Worm (Caenorhabditis elegans): ENCODE results near the gene arrd-1.

- TF ChIP-seq nhr-12 (tag; optimal IDR thresholded peaks at IDR 0.05) (no peak), blmp-1 (tag; optimal IDR thresholded peaks at IDR 0.05) (no peak), lin-32 (GFP tag; optimal IDR thresholded peaks at IDR 0.05) (no peak), lsy-2 (tag; optimal IDR thresholded peaks at IDR 0.05) (no peak), nhr-76 (tag; optimal IDR thresholded peaks at IDR 0.05) (no peak), nhr-28 (tag; optimal IDR thresholded peaks at IDR 0.05) (no peak), elt-1 (tag; optimal IDR thresholded peaks at IDR 0.05; ENCODE audit: borderline replicate concordance, insufficient read depth) (no peak), ztf-11 (tag; optimal IDR thresholded peaks at IDR 0.05) (no peak), nhr-237 (tag; optimal IDR thresholded peaks at IDR 0.05) (no peak), pha-4 (tag; optimal IDR thresholded peaks at IDR 0.05) (no peak), ces-1 (GFP tag; optimal IDR thresholded peaks at IDR 0.05) (no peak), mep-1 (tag; optimal IDR thresholded peaks at IDR 0.05) (no peak), sptf-1 (tag; optimal IDR thresholded peaks at IDR 0.05) (no peak), unc-62 (GFP tag; optimal IDR thresholded peaks at IDR 0.05) (no peak)
Observed at ce11 chrII:584321-584848, 42.9 kb upstream of the arrd-1 start, which contains the start of the genes W08F4.12 and W08F4.13.
